Worm (Caenorhabditis elegans) whole organism, young adult: ENCODE measurements around the gene srh-99.

ENCODE experiments used
- F37B4.10 ChIP-seq: fragments of 200-800 bp; sonication (Bioruptor generic); IDR thresholded peaks from 2 replicates; pipeline ENCODE4 v1.3.6; 2022; ENCODE audit warnings: missing genetic modification characterization, missing compliant biosample characterization
- ccch-3 ChIP-seq: fragments of 200-800 bp; sonication (Bioruptor generic); optimal IDR thresholded peaks from 2 replicates; lab custom pipeline; 2018; ENCODE audit warnings: mild to moderate bottlenecking, missing genetic modification characterization, missing compliant biosample characterization
- him-1 ChIP-seq: sonication (generic microtip); optimal IDR thresholded peaks from 2 replicates; lab custom pipeline; 2016; ENCODE audit warnings: missing genotype, missing genetic modification reagents, missing genetic modification characterization, missing compliant biosample characterization
- lag-1 ChIP-seq: fragments of 200-800 bp; sonication (Bioruptor generic); IDR thresholded peaks from 2 replicates; pipeline ENCODE4 v1.3.6; 2022; ENCODE audit warnings: missing genetic modification reagents, missing genetic modification characterization, missing compliant biosample characterization
- mes-4 ChIP-seq: sonication (generic microtip); optimal IDR thresholded peaks from 2 replicates; lab custom pipeline; 2016; ENCODE audit warnings: missing genotype, missing genetic modification characterization, missing compliant biosample characterization
- nfya-2 ChIP-seq: fragments of 200-800 bp; sonication (Bioruptor generic); IDR thresholded peaks from 2 replicates; pipeline ENCODE4 v1.3.6; 2022; ENCODE audit warnings: missing genetic modification reagents, missing genetic modification characterization, missing compliant biosample characterization

ce11 chrII:3665181-3665580, 51.2 kb downstream of the srh-99 start:
- TF ChIP-seq mes-4 (tag; lab: Kevin White, UChicago) (no peak), F37B4.10 (GFP tag; lab: Robert Waterston, UW) (no peak), him-1 (tag; lab: Kevin White, UChicago) (no peak), nfya-2 (no peak), lag-1 (GFP tag; lab: Robert Waterston, UW) (no peak), ccch-3 (no peak)
